Fruit fly (Drosophila melanogaster) whole organism, embryonic: ENCODE data around the gene CG31076.

Experiments used
- Atf6 ChIP-seq: fragments of 200-800 bp; sonication (Bioruptor generic); IDR thresholded peaks from 2 replicates; pipeline ENCODE4 v1.3.6; 2022; ENCODE audit warnings: missing biosample characterization, missing genetic modification characterization
- Bteb2 ChIP-seq: fragments of 200-800 bp; sonication (Bioruptor generic); optimal IDR thresholded peaks from 2 replicates; lab custom pipeline; 2016; ENCODE audit warnings: missing biosample characterization, missing genetic modification characterization
- CG1024 ChIP-seq: fragments of 200-800 bp; sonication (Bioruptor generic); IDR thresholded peaks from 2 replicates; pipeline ENCODE4 v1.3.6; 2022; ENCODE audit warnings: missing biosample characterization, missing genetic modification characterization
- CG10267 ChIP-seq: fragments of 200-800 bp; sonication (Bioruptor generic); optimal IDR thresholded peaks from 2 replicates; lab custom pipeline; 2018; ENCODE audit warnings: missing biosample characterization, mild to moderate bottlenecking, missing genetic modification characterization, moderate library complexity
- CG10543 ChIP-seq: fragments of 200-800 bp; sonication (Bioruptor generic); optimal IDR thresholded peaks from 3 replicates; lab custom pipeline; 2017; ENCODE audit warnings: missing biosample characterization, mild to moderate bottlenecking, missing genetic modification characterization, moderate library complexity
- CG10959 ChIP-seq: fragments of 200-800 bp; sonication (Bioruptor generic); IDR thresholded peaks from 2 replicates; pipeline ENCODE4 v1.3.6; 2022; ENCODE audit warnings: missing biosample characterization, missing genetic modification characterization
- CG12299 ChIP-seq: fragments of 200-800 bp; sonication (Bioruptor generic); optimal IDR thresholded peaks from 2 replicates; lab custom pipeline; 2018; ENCODE audit warnings: missing biosample characterization, mild to moderate bottlenecking, missing genetic modification characterization
- CG12659 ChIP-seq: fragments of 200-800 bp; sonication (Bioruptor generic); optimal IDR thresholded peaks from 3 replicates; lab custom pipeline; 2017; ENCODE audit warnings: mild to moderate bottlenecking, missing biosample characterization, missing genetic modification reagents, missing genetic modification characterization
- CG12744 ChIP-seq: fragments of 200-800 bp; sonication (Bioruptor generic); optimal IDR thresholded peaks from 2 replicates; lab custom pipeline; 2016; ENCODE audit warnings: missing biosample characterization, missing genetic modification characterization
- CG13287 ChIP-seq: fragments of 200-800 bp; sonication (Bioruptor generic); IDR thresholded peaks from 2 replicates; pipeline ENCODE4 v1.3.6; 2022; ENCODE audit warnings: missing biosample characterization, missing genetic modification characterization; ENCODE audit not compliant: partially characterized antibody
- CG13894 ChIP-seq: fragments of 200-800 bp; sonication (Bioruptor generic); optimal IDR thresholded peaks from 3 replicates; lab custom pipeline; 2018; ENCODE audit warnings: missing biosample characterization, mild to moderate bottlenecking, missing genetic modification characterization, moderate library complexity
- CG15514 ChIP-seq: fragments of 200-800 bp; sonication (Bioruptor generic); optimal IDR thresholded peaks from 3 replicates; lab custom pipeline; 2017; ENCODE audit warnings: missing biosample characterization, missing genetic modification characterization, mild to moderate bottlenecking, moderate library complexity, missing genetic modification reagents
- CG31388 ChIP-seq: fragments of 200-800 bp; sonication (Bioruptor generic); optimal IDR thresholded peaks from 2 replicates; lab custom pipeline; 2016; ENCODE audit warnings: missing biosample characterization, missing genetic modification characterization
- CG3847 ChIP-seq: fragments of 200-800 bp; sonication (Bioruptor generic); IDR thresholded peaks from 2 replicates; pipeline ENCODE4 v1.3.6; 2022; ENCODE audit warnings: missing biosample characterization, missing genetic modification characterization
- CG6175 ChIP-seq: fragments of 200-800 bp; sonication (Bioruptor generic); IDR thresholded peaks from 3 replicates; pipeline ENCODE4 v1.3.6; 2022; ENCODE audit warnings: missing biosample characterization, missing genetic modification characterization
- CG7357 ChIP-seq: fragments of 200-800 bp; sonication (Bioruptor generic); IDR thresholded peaks from 3 replicates; pipeline ENCODE4 v1.3.6; 2022; ENCODE audit warnings: missing biosample characterization, missing genetic modification characterization
- CG7372 ChIP-seq: fragments of 200-800 bp; sonication (Bioruptor generic); IDR thresholded peaks from 2 replicates; pipeline ENCODE4 v1.3.6; 2022; ENCODE audit warnings: missing biosample characterization, missing genetic modification characterization
- CG9437 ChIP-seq: fragments of 200-800 bp; sonication (Bioruptor generic); optimal IDR thresholded peaks from 2 replicates; lab custom pipeline; 2018; ENCODE audit warnings: missing biosample characterization, mild to moderate bottlenecking, missing genetic modification characterization
- CG9817 ChIP-seq: fragments of 200-800 bp; sonication (Bioruptor generic); optimal IDR thresholded peaks from 2 replicates; lab custom pipeline; 2018; ENCODE audit warnings: missing biosample characterization, mild to moderate bottlenecking, missing genetic modification characterization, moderate library complexity
- CG9876 ChIP-seq: fragments of 200-800 bp; sonication (Bioruptor generic); optimal IDR thresholded peaks from 2 replicates; lab custom pipeline; 2016; ENCODE audit warnings: missing biosample characterization, missing genetic modification characterization
- Dip2 ChIP-seq: fragments of 200-800 bp; sonication (Bioruptor generic); IDR thresholded peaks from 2 replicates; pipeline ENCODE4 v1.3.6; 2022; ENCODE audit warnings: missing biosample characterization, missing genetic modification characterization
- H2.0 ChIP-seq: fragments of 200-800 bp; sonication (Bioruptor generic); IDR thresholded peaks from 2 replicates; pipeline ENCODE4 v1.3.6; 2022; ENCODE audit warnings: missing biosample characterization, missing genetic modification characterization
- HLH3B ChIP-seq: fragments of 200-800 bp; sonication (Bioruptor generic); IDR thresholded peaks from 2 replicates; pipeline ENCODE4 v1.3.6; 2022; ENCODE audit warnings: missing biosample characterization, missing genetic modification characterization
- Hr78 ChIP-seq, 2 experiments: fragments of 200-800 bp in 1 of 2; fragments of >200 bp in 1 of 2; sonication (Bioruptor generic) in 1 of 2; optimal IDR thresholded peaks; 2 replicates each; lab custom pipeline; 2017 to 2019; ENCODE audit warnings: missing biosample characterization in 2 of 2, missing genetic modification characterization in 2 of 2, mild to moderate bottlenecking in 1 of 2, moderate library complexity in 1 of 2
- Hsf ChIP-seq: fragments of 200-800 bp; sonication (Bioruptor generic); optimal IDR thresholded peaks from 3 replicates; lab custom pipeline; 2016; ENCODE audit warnings: missing biosample characterization, missing genetic modification characterization
- Lim3 ChIP-seq: fragments of 200-800 bp; sonication (Bioruptor generic); IDR thresholded peaks from 2 replicates; pipeline ENCODE4 v1.3.6; 2022; ENCODE audit warnings: missing biosample characterization, missing genetic modification characterization
- NFAT ChIP-seq: fragments of 200-800 bp; sonication (Bioruptor generic); IDR thresholded peaks from 2 replicates; pipeline ENCODE4 v1.3.6; 2022; ENCODE audit warnings: missing biosample characterization, missing genetic modification characterization
- Pdp1 ChIP-seq, 2 experiments: fragments of 200-800 bp; sonication (Bioruptor generic); optimal IDR thresholded peaks; 3 replicates each; lab custom pipeline; 2016; ENCODE audit warnings: missing biosample characterization in 2 of 2, missing genetic modification characterization in 2 of 2, mild to moderate bottlenecking in 1 of 2, moderate library complexity in 1 of 2
- Taf1 ChIP-seq: fragments of 200-800 bp; sonication (Bioruptor generic); IDR thresholded peaks from 2 replicates; pipeline ENCODE4 v1.3.6; 2022; ENCODE audit warnings: missing biosample characterization, missing genetic modification characterization
- Trl ChIP-seq, 3 experiments: fragments of >200 bp in 2 of 3; fragments of 200-800 bp in 1 of 3; sonication (Bioruptor generic) in 1 of 3; optimal IDR thresholded peaks; 2 replicates in 1 of 3; 3 replicates in 2 of 3; lab custom pipeline; 2016 to 2017; ENCODE audit warnings: missing biosample characterization in 1 of 3, missing genetic modification characterization in 1 of 3
- ci ChIP-seq: fragments of 200-800 bp; sonication (Bioruptor generic); IDR thresholded peaks from 3 replicates; pipeline ENCODE4 v1.3.6; 2022; ENCODE audit warnings: missing biosample characterization, missing genetic modification characterization
- fd64A ChIP-seq: fragments of 200-800 bp; sonication (Bioruptor generic); optimal IDR thresholded peaks from 3 replicates; lab custom pipeline; 2018; ENCODE audit warnings: missing biosample characterization, mild to moderate bottlenecking, missing genetic modification characterization
- fru ChIP-seq: fragments of >200 bp; optimal IDR thresholded peaks from 2 replicates; lab custom pipeline; 2017
- gem ChIP-seq: fragments of 200-800 bp; sonication (Bioruptor generic); optimal IDR thresholded peaks from 2 replicates; lab custom pipeline; 2019; ENCODE audit warnings: missing biosample characterization, mild to moderate bottlenecking, missing genetic modification characterization, moderate library complexity
- grn ChIP-seq: fragments of 200-800 bp; sonication (Bioruptor generic); optimal IDR thresholded peaks from 3 replicates; lab custom pipeline; 2017; ENCODE audit warnings: missing biosample characterization, missing genetic modification characterization
- hth ChIP-seq: fragments of >200 bp; optimal IDR thresholded peaks from 2 replicates; lab custom pipeline; 2017; ENCODE audit warnings: inconsistent platforms
- inv ChIP-seq: fragments of 200-800 bp; sonication (Bioruptor generic); IDR thresholded peaks from 2 replicates; pipeline ENCODE4 v1.3.6; 2022; ENCODE audit warnings: missing biosample characterization, missing genetic modification characterization; ENCODE audit not compliant: partially characterized antibody
- jing ChIP-seq: fragments of 200-800 bp; sonication (Bioruptor generic); optimal IDR thresholded peaks from 2 replicates; lab custom pipeline; 2018; ENCODE audit warnings: missing biosample characterization, mild to moderate bottlenecking, missing genetic modification characterization
- mld ChIP-seq: fragments of 200-800 bp; sonication (Bioruptor generic); IDR thresholded peaks from 3 replicates; pipeline ENCODE4 v1.3.6; 2022; ENCODE audit warnings: missing biosample characterization, missing genetic modification characterization; ENCODE audit not compliant: partially characterized antibody
- pho ChIP-seq: fragments of 200-800 bp; sonication (Bioruptor generic); optimal IDR thresholded peaks from 2 replicates; lab custom pipeline; 2016; ENCODE audit warnings: missing biosample characterization, missing genetic modification characterization
- repo ChIP-seq: fragments of 200-800 bp; sonication (Bioruptor generic); optimal IDR thresholded peaks from 2 replicates; lab custom pipeline; 2016; ENCODE audit warnings: missing biosample characterization, missing genetic modification characterization
- sim ChIP-seq: fragments of 200-800 bp; sonication (Bioruptor generic); IDR thresholded peaks from 2 replicates; pipeline ENCODE4 v1.3.6; 2022; ENCODE audit warnings: missing biosample characterization, missing genetic modification characterization
- sima ChIP-seq: fragments of 200-800 bp; sonication (Bioruptor generic); optimal IDR thresholded peaks from 2 replicates; lab custom pipeline; 2016; ENCODE audit warnings: missing biosample characterization, missing genetic modification characterization
- sisA ChIP-seq: fragments of 200-800 bp; sonication (Bioruptor generic); IDR thresholded peaks from 2 replicates; pipeline ENCODE4 v1.3.6; 2022; ENCODE audit warnings: missing biosample characterization, missing genetic modification characterization
- slbo ChIP-seq: fragments of 200-800 bp; sonication (Bioruptor generic); IDR thresholded peaks from 2 replicates; pipeline ENCODE4 v1.3.6; 2022; ENCODE audit warnings: missing biosample characterization, missing genetic modification characterization
- tna ChIP-seq: fragments of 200-800 bp; sonication (Bioruptor generic); IDR thresholded peaks from 2 replicates; pipeline ENCODE4 v1.3.6; 2022; ENCODE audit warnings: missing biosample characterization, missing genetic modification characterization; ENCODE audit not compliant: partially characterized antibody
- toy ChIP-seq: fragments of 200-800 bp; sonication (Bioruptor generic); IDR thresholded peaks from 2 replicates; pipeline ENCODE4 v1.3.6; 2022; ENCODE audit warnings: missing biosample characterization, missing genetic modification characterization
- unc-4 ChIP-seq: fragments of 200-800 bp; sonication (Bioruptor generic); IDR thresholded peaks from 2 replicates; pipeline ENCODE4 v1.3.6; 2022; ENCODE audit warnings: missing biosample characterization, missing genetic modification characterization; ENCODE audit not compliant: partially characterized antibody
- wdn ChIP-seq: fragments of 200-800 bp; sonication (Bioruptor generic); IDR thresholded peaks from 2 replicates; pipeline ENCODE4 v1.3.6; 2022; ENCODE audit warnings: missing biosample characterization, missing genetic modification characterization
- wor ChIP-seq: fragments of 200-800 bp; sonication (Bioruptor generic); IDR thresholded peaks from 2 replicates; pipeline ENCODE4 v1.3.6; 2022; ENCODE audit warnings: missing biosample characterization, missing genetic modification characterization
- z ChIP-seq: fragments of 200-800 bp; sonication (Bioruptor generic); IDR thresholded peaks from 3 replicates; pipeline ENCODE4 v1.3.6; 2022; ENCODE audit warnings: missing biosample characterization, missing genetic modification characterization
- zfh2 ChIP-seq: fragments of 200-800 bp; sonication (Bioruptor generic); optimal IDR thresholded peaks from 2 replicates; lab custom pipeline; 2016; ENCODE audit warnings: missing biosample characterization, missing genetic modification characterization

The CG31076 gene

dm6 chr3R:26960496-26960895 is 29.2 kb downstream of the CG31076 start (continued):
- TF ChIP-seq CG13287: no peak
- peak; percentile 95 for TF ChIP-seq z
- TF ChIP-seq HLH3B: no peak
- peak; percentile 31 to 32 for TF ChIP-seq Trl (optimal IDR thresholded peaks at IDR 0.05; lab: Kevin White, UChicago)
- no peak for TF ChIP-seq Trl (GFP tag; optimal IDR thresholded peaks at IDR 0.05; lab: Kevin White, UChicago)
- no peak for TF ChIP-seq mld (GFP tag; lab: Robert Waterston, UW)
- TF ChIP-seq CG12744 (GFP tag; lab: Kevin White, UChicago): no peak
- TF ChIP-seq grn (GFP tag; lab: Kevin White, UChicago): no peak
- no peak for TF ChIP-seq H2.0 (GFP tag; lab: Robert Waterston, UW)
- TF ChIP-seq Lim3: no peak
- TF ChIP-seq sim (GFP tag; lab: Robert Waterston, UW): no peak
- TF ChIP-seq Hsf (GFP tag; lab: Kevin White, UChicago): no peak
- no peak for TF ChIP-seq CG9437 (GFP tag; lab: Kevin White, UChicago)
- 0 out of 2 replicates have a peak, but pooled peaks have one; percentile 28 for TF ChIP-seq NFAT (GFP tag; lab: Robert Waterston, UW)
- TF ChIP-seq Dip2: no peak
- TF ChIP-seq CG12659 (GFP tag; lab: Kevin White, UChicago): no peak
- TF ChIP-seq repo (GFP tag; lab: Kevin White, UChicago): no peak
- TF ChIP-seq CG9876 (GFP tag; lab: Kevin White, UChicago): no peak
- no peak for TF ChIP-seq CG7372
- no peak for TF ChIP-seq CG1024
- peak; percentile 16 for TF ChIP-seq CG15514 (GFP tag; lab: Kevin White, UChicago)
- no peak for TF ChIP-seq Hr78 (GFP tag; optimal IDR thresholded peaks at IDR 0.05; lab: Kevin White, UChicago)
- TF ChIP-seq jing (GFP tag; lab: Kevin White, UChicago): no peak
- no peak for TF ChIP-seq wdn
- no peak for TF ChIP-seq inv (GFP tag; lab: Robert Waterston, UW)
- TF ChIP-seq Pdp1 (GFP tag; optimal IDR thresholded peaks at IDR 0.05; lab: Kevin White, UChicago): peak in 1 of 2 experiments; percentile 91
- TF ChIP-seq CG9817: no peak
- no peak for TF ChIP-seq gem
- no peak for TF ChIP-seq ci (GFP tag; lab: Robert Waterston, UW)
- TF ChIP-seq Bteb2 (GFP tag; lab: Kevin White, UChicago): no peak
- TF ChIP-seq unc-4 (GFP tag; lab: Robert Waterston, UW): peak; percentile 17; the same call in 1 of the 2 replicates
- no peak for TF ChIP-seq CG10267 (tag; lab: Kevin White, UChicago)
- TF ChIP-seq hth: no peak
- TF ChIP-seq sisA (GFP tag; lab: Robert Waterston, UW): 0 out of 2 replicates have a peak, but pooled peaks have one; percentile 9
- TF ChIP-seq tna (GFP tag; lab: Robert Waterston, UW): peak; percentile 36; the same call in 1 of the 2 replicates
- no peak for TF ChIP-seq wor (GFP tag; lab: Robert Waterston, UW)
- no peak for TF ChIP-seq CG10959 (GFP tag; lab: Robert Waterston, UW)
- peak; percentile 53; the same call in 1 of the 2 replicates for TF ChIP-seq Atf6 (GFP tag; lab: Robert Waterston, UW)
- no peak for TF ChIP-seq Taf1 (GFP tag; lab: Robert Waterston, UW)
- no peak for TF ChIP-seq fru
- TF ChIP-seq sima: no peak
- TF ChIP-seq CG10543: peak; percentile 11
- TF ChIP-seq CG12299: no peak
- TF ChIP-seq slbo: no peak
- TF ChIP-seq CG13894: no peak
- no peak for TF ChIP-seq zfh2 (GFP tag; lab: Kevin White, UChicago)
- TF ChIP-seq CG6175 (GFP tag; lab: Robert Waterston, UW): no peak
- TF ChIP-seq CG3847 (GFP tag; lab: Robert Waterston, UW): 0 out of 2 replicates have a peak, but pooled peaks have one; percentile 11
- TF ChIP-seq CG31388: no peak
- TF ChIP-seq toy (GFP tag; lab: Robert Waterston, UW): peak; percentile 46; the same call in 1 of the 2 replicates
- no peak for TF ChIP-seq pho (GFP tag; lab: Kevin White, UChicago)
- TF ChIP-seq CG7357 (GFP tag; lab: Robert Waterston, UW): no peak
- no peak for TF ChIP-seq fd64A
